Worm (Caenorhabditis elegans): ENCODE results near the gene W02A2.9.

Gene W02A2.9

DNA sequence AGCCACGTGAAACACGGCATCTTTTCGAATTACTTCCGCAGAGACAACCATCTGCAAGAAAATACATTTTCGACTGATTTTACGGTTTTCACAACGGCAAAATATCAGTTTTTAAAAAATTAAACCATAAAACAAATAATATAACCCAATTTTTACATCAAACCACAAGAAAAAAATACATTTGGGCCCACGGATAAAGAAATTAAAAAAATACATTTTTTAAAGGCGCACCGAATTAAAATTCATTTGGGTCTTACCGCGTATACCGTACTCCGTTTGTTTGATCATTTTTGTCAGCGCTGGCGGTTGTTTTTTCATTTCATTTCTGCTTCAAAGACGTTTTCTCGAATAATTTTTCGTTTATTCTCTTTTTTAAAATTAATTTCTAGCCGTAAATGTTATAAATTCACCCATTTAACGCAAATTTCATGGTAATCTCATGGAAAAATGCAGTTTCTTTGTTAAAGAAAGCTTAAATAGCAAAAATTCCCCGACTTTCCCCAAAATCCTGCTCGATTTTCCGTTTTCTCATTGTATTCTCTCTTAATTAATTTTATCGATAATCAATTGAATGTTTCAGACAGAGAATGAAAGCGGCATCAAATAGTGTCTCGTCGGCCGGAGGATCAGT lies 5.8 kb downstream of the W02A2.9 start, which contains the start of the genes rec-8 and mex-5 (continued):
- TF ChIP-seq pha-4 (tag; optimal IDR thresholded peaks at IDR 0.05) (no peak), snpc-1.3 (tag; optimal IDR thresholded peaks at IDR 0.05; ENCODE audit: insufficient read depth) (peak; percentile 90), lsl-1 (GFP tag; optimal IDR thresholded peaks at IDR 0.05) (peak; percentile 97), madf-6 (GFP tag; IDR thresholded peaks at IDR 0.05) (peak; percentile 98), nhr-80 (tag; optimal IDR thresholded peaks at IDR 0.05) (no peak), bed-2 (GFP tag; IDR thresholded peaks at IDR 0.05) (no peak), ztf-25 (GFP tag; IDR thresholded peaks at IDR 0.05) (0 out of 2 replicates have a peak, but pooled peaks have one; percentile 52), ets-4 (GFP tag; optimal IDR thresholded peaks at IDR 0.05) (no peak), D2030.7 (GFP tag; IDR thresholded peaks at IDR 0.05) (peak; percentile 89), ama-1 (optimal IDR thresholded peaks at IDR 0.05) (no peak), ama-1 (GFP tag; optimal IDR thresholded peaks at IDR 0.05) (no peak), cebp-2 (GFP tag; IDR thresholded peaks at IDR 0.05) (no peak), him-1 (tag; optimal IDR thresholded peaks at IDR 0.05) (peak; percentile 2), ekl-4 (GFP tag; IDR thresholded peaks at IDR 0.05) (peak; percentile 64; the same call in 1 of the 2 replicates), F22D6.2 (tag; optimal IDR thresholded peaks at IDR 0.05) (no peak), ztf-22 (GFP tag; optimal IDR thresholded peaks at IDR 0.05) (no peak), mes-4 (tag; optimal IDR thresholded peaks at IDR 0.05) (no peak), B0019.2 (GFP tag; conservative IDR thresholded peaks at IDR 0.05) (peak; percentile 84), ztf-18 (tag; optimal IDR thresholded peaks at IDR 0.05) (no peak), dox-1 (GFP tag; IDR thresholded peaks at IDR 0.05) (peak; percentile 57; the same call in 1 of the 2 replicates), tbx-9 (tag; optimal IDR thresholded peaks at IDR 0.05; ENCODE audit: borderline replicate concordance) (no peak), Y53F4B.3 (GFP tag; IDR thresholded peaks at IDR 0.05) (no peak), athp-1 (tag; optimal IDR thresholded peaks at IDR 0.05) (peak; percentile 31), egl-44 (GFP tag; IDR thresholded peaks at IDR 0.05) (no peak), nfya-1 (tag; optimal IDR thresholded peaks at IDR 0.05; ENCODE audit: borderline replicate concordance, insufficient read depth) (no peak), xnd-1 (tag; optimal IDR thresholded peaks at IDR 0.05) (peak; percentile 93), madf-8 (GFP tag; conservative IDR thresholded peaks at IDR 0.05) (peak; percentile 94), B0261.1 (tag; optimal IDR thresholded peaks at IDR 0.05) (no peak), nhr-27 (tag; optimal IDR thresholded peaks at IDR 0.05) (no peak), sdz-38 (tag; optimal IDR thresholded peaks at IDR 0.05) (no peak), fkh-3 (tag; optimal IDR thresholded peaks at IDR 0.05) (no peak), mcd-1 (GFP tag; IDR thresholded peaks at IDR 0.05) (peak; percentile 40; the same call in 1 of the 2 replicates), snpc-4 (GFP tag; optimal IDR thresholded peaks at IDR 0.05) (peak; percentile 28), snpc-4 (tag; optimal IDR thresholded peaks at IDR 0.05) (peak in 2 of 4 experiments; percentile 43 to 78), lin-26 (GFP tag; IDR thresholded peaks at IDR 0.05) (no peak), C17E4.6 (GFP tag; IDR thresholded peaks at IDR 0.05) (peak; percentile 81), egl-18 (GFP tag; IDR thresholded peaks at IDR 0.05) (no peak), K11D2.4 (GFP tag; IDR thresholded peaks at IDR 0.05) (no peak), aptf-3 (GFP tag; IDR thresholded peaks at IDR 0.05) (no peak), let-526 (GFP tag; IDR thresholded peaks at IDR 0.05) (no peak), hrde-1 (tag; optimal IDR thresholded peaks at IDR 0.05; ENCODE audit: borderline replicate concordance) (no peak), unc-130 (GFP tag; optimal IDR thresholded peaks at IDR 0.05) (peak; percentile 90), F33H1.4 (GFP tag; IDR thresholded peaks at IDR 0.05) (peak; percentile 98), Y53G8AR.9 (GFP tag; conservative IDR thresholded peaks at IDR 0.05) (0 out of 2 replicates have a peak, but pooled peaks have one; percentile 38), ztf-3 (GFP tag; optimal IDR thresholded peaks at IDR 0.05) (no peak), tbp1 (GFP tag; optimal IDR thresholded peaks at IDR 0.05) (peak; percentile 53), B0336.3 (GFP tag; IDR thresholded peaks at IDR 0.05) (peak; percentile 42; the same call in 1 of the 2 replicates), T07F8.4 (tag; optimal IDR thresholded peaks at IDR 0.05) (no peak)
